Fruit fly (Drosophila melanogaster): ENCODE data around the gene wfs1.

wfs1 gene

dm6 chr3R:22666449-22667283, 23.5 kb downstream of the wfs1 start:
- no peak for TF ChIP-seq CG8478 (optimal IDR thresholded peaks at IDR 0.05)
- no peak for TF ChIP-seq CTCF (optimal IDR thresholded peaks at IDR 0.05)

dm6 chr3R:22664274-22664673, 25.9 kb downstream of the wfs1 start:
- TF ChIP-seq CTCF (optimal IDR thresholded peaks at IDR 0.05) (no peak), CG8478 (optimal IDR thresholded peaks at IDR 0.05) (no peak)

DNA sequence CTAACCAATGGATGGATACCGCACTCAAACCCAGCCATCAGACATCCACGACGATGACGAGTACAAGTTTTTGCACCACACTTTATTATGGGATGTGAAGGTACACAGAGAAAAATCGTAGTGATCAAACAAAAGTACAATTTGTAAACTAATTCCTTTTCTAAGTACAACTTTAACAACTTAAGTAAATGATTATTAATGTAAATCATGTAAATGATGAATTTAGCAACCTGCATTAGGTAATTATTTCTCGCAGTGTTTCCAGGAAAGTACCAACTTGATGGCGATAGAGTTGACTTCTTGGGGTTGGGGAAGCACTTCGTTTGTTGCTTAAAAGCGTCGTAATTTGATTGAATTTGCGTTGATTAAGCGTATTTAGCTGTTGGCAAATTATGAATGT, 27.1 kb downstream of the wfs1 start:
- TF ChIP-seq CTCF (optimal IDR thresholded peaks at IDR 0.05), result no peak
- no peak for TF ChIP-seq CG8478 (optimal IDR thresholded peaks at IDR 0.05)

dm6 chr3R:22649859-22650258, 40.3 kb downstream of the wfs1 start:
- TF ChIP-seq CG8478 (optimal IDR thresholded peaks at IDR 0.05) (no peak), CTCF (optimal IDR thresholded peaks at IDR 0.05) (no peak)

DNA sequence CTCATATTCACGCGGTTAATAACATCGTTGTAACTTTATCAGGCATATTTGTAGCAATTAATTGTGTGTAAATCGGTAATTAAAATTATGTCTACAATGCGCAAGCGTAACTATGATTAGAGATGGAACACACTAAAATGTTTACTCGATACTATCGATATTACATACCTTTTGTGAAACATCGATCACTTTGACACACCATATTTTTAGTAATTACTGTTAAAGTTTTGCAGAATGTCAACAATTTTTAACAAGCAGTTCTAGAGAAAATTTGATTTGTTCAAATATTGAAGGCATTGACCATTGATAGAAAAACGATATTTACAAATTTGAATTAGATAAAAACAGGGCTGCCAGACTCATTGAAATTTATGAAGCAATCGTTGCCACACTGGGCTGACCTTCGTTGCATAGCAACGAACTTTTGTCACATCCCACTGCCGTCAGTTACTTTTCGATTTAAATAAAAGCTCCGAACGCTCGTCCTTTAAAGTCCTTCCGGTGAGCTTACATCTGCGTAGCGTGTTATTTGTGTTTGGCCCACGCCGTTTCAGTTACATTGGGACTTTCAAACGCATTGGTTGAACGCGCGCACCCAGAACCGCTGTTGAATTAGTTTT, 50.8 kb downstream of the wfs1 start, which contains the start of the genes loco and wake:
Gene loco, minus strand, starts transcription at position 149 of the 620 bp plus-strand sequence.
Gene wake, plus strand, starts transcription at position 570 of the 620 bp plus-strand sequence.
- no peak for TF ChIP-seq CG8478 (optimal IDR thresholded peaks at IDR 0.05)
- TF ChIP-seq CTCF (optimal IDR thresholded peaks at IDR 0.05), result peak in 1 of 2 experiments; percentile 55

DNA sequence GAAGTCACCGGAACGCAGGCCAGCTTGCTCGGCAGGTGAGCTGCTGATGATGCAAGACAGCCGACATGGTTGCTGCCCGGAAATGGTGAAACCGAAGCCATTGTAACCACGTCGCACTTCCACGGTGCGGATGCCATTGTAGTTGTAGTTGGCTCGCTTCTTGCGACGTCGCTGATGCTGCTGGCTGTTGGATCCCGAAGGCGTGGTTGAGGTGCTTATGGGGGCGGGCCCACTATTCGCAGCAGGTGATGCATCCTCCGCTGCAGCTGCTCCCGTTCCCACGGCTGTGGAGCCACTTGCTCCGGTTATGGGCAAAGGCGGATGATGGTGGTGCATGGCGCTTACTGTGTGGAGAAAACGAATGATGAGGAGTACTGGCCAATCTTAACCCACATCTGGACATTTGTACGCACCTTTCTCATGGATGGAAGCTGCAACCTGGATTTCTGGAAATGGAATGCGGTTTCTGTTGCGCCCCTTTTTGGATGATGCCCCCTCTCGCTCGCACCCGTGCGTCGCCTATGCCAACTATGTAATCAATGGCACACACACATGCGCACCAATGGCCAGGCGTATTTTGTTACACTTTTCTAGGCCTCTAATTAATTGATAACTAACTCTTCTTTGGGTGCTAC, 51.5 kb downstream of the wfs1 start:
- TF ChIP-seq CG8478 (optimal IDR thresholded peaks at IDR 0.05) (no peak), CTCF (optimal IDR thresholded peaks at IDR 0.05) (no peak)
